Worm (Caenorhabditis elegans): ENCODE results near the gene ced-3.
A peak's percentile ranks its signal among the peaks of the same experiment; 100 is the strongest.

Gene ced-3

DNA sequence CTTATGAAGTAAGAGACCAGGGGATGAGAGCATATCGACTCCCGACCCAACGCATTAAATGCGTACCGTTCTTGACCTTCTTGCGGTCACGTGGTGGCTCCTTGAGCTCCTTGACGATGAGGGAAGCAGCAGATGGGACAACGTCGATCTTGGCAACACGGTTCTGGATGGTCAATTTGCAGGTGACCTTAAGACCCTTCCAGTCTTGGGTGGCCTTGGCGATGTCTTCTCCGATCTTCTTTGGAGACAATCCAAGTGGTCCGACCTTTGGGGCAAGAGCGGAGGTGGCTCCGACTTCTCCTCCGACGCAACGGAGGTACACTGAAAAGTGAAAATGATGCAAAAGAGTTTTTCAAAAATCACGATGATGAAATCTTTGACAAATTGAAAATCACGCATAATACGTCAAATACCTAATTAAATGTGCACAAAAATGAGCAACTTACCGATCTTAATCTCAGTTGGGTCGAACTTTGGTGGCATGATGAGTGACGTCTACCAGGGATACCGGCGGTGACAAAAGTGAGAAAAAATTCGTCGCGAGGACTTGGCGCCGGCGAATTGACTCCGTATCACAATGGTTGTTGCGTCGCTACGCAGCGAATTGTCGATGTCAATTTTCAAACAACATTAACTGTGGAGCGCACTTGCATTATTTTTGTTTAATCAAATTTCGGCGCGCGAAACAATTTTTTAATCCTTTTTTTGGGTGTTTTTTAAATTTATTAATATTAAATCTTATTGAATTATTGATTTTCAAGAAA, 36.3 kb upstream of the ced-3 start, which contains the start of gene rpl-12 (continued):
- TF ChIP-seq ZK337.2 (GFP tag; IDR thresholded peaks at IDR 0.05), result no peak
- TF ChIP-seq lsy-2 (tag; optimal IDR thresholded peaks at IDR 0.05), result peak; percentile 93 to 98
- peak; percentile 97 for TF ChIP-seq lin-15B (tag; optimal IDR thresholded peaks at IDR 0.05)
- peak; percentile 97 for TF ChIP-seq ces-1 (GFP tag; optimal IDR thresholded peaks at IDR 0.05)
- TF ChIP-seq spr-3 (GFP tag; optimal IDR thresholded peaks at IDR 0.05), result peak; percentile 97
- peak; percentile 94 for TF ChIP-seq dmd-9 (GFP tag; IDR thresholded peaks at IDR 0.05)
- no peak for TF ChIP-seq attf-4 (tag; optimal IDR thresholded peaks at IDR 0.05)
- TF ChIP-seq T26A8.4 (GFP tag; IDR thresholded peaks at IDR 0.05), result peak; percentile 98
- TF ChIP-seq ceh-28 (tag; optimal IDR thresholded peaks at IDR 0.05), result peak; percentile 16
- TF ChIP-seq daf-16 (GFP tag; optimal IDR thresholded peaks at IDR 0.05), result peak; percentile 87 to 96
- TF ChIP-seq daf-16 (tag; optimal IDR thresholded peaks at IDR 0.05), result peak; percentile 97
- TF ChIP-seq lin-13 (GFP tag; optimal IDR thresholded peaks at IDR 0.05), result peak; percentile 97
- peak; percentile 23 for TF ChIP-seq snpc-4 (tag; optimal IDR thresholded peaks at IDR 0.05)
- peak; percentile 100 for TF ChIP-seq lin-38 (GFP tag; IDR thresholded peaks at IDR 0.05)
- TF ChIP-seq hlh-11 (tag; optimal IDR thresholded peaks at IDR 0.05), result peak; percentile 98
- TF ChIP-seq dmd-6 (GFP tag; IDR thresholded peaks at IDR 0.05), result peak; percentile 99
- peak; percentile 92 for TF ChIP-seq egl-43 (GFP tag; IDR thresholded peaks at IDR 0.05)
- 0 out of 2 replicates have a peak, but pooled peaks have one; percentile 41 for TF ChIP-seq dmd-8 (GFP tag; IDR thresholded peaks at IDR 0.05)
- TF ChIP-seq php-3 (GFP tag; IDR thresholded peaks at IDR 0.05), result peak; percentile 93
- TF ChIP-seq mxl-2 (GFP tag; conservative IDR thresholded peaks at IDR 0.05), result peak; percentile 88
- TF ChIP-seq dpl-1 (GFP tag; optimal IDR thresholded peaks at IDR 0.05), result peak; percentile 98
- TF ChIP-seq zag-1 (tag; optimal IDR thresholded peaks at IDR 0.05), result peak; percentile 58
- TF ChIP-seq duxl-1 (tag; optimal IDR thresholded peaks at IDR 0.05; ENCODE audit: poor library complexity), result peak; percentile 93
- no peak for TF ChIP-seq ztf-11 (tag; optimal IDR thresholded peaks at IDR 0.05)
- TF ChIP-seq Y5F2A.4 (GFP tag; optimal IDR thresholded peaks at IDR 0.05), result peak; percentile 82
- TF ChIP-seq skn-1 (tag; optimal IDR thresholded peaks at IDR 0.05), result peak; percentile 89
- TF ChIP-seq mdt-29 (GFP tag; IDR thresholded peaks at IDR 0.05), result peak; percentile 88
- no peak for TF ChIP-seq egl-27 (tag; optimal IDR thresholded peaks at IDR 0.05)
- peak; percentile 59 for TF ChIP-seq nhr-76 (tag; optimal IDR thresholded peaks at IDR 0.05)
- peak; percentile 33 for TF ChIP-seq lin-39 (tag; optimal IDR thresholded peaks at IDR 0.05)
- peak; percentile 94 for TF ChIP-seq saeg-2 (GFP tag; IDR thresholded peaks at IDR 0.05)
- peak; percentile 96 for TF ChIP-seq D1046.2 (GFP tag; IDR thresholded peaks at IDR 0.05)
- peak; percentile 68 for TF ChIP-seq ceh-32 (tag; optimal IDR thresholded peaks at IDR 0.05; ENCODE audit: poor library complexity)
- TF ChIP-seq gei-8 (GFP tag; optimal IDR thresholded peaks at IDR 0.05), result peak; percentile 23
- TF ChIP-seq nhr-111 (GFP tag; optimal IDR thresholded peaks at IDR 0.05), result no peak
- TF ChIP-seq F26F4.8 (GFP tag; conservative IDR thresholded peaks at IDR 0.05), result no peak
- TF ChIP-seq lin-29 (GFP tag; IDR thresholded peaks at IDR 0.05), result peak; percentile 95
- peak; percentile 99 for TF ChIP-seq zfp-2 (tag; optimal IDR thresholded peaks at IDR 0.05)
- TF ChIP-seq ctbp-1 (GFP tag; IDR thresholded peaks at IDR 0.05), result peak; percentile 96
- peak; percentile 18 to 100 for TF ChIP-seq unc-62 (GFP tag; optimal IDR thresholded peaks at IDR 0.05 in 1 of 2)
- TF ChIP-seq unc-62 (tag; optimal IDR thresholded peaks at IDR 0.05), result no peak
- TF ChIP-seq zfp-3 (GFP tag; conservative IDR thresholded peaks at IDR 0.05), result peak; percentile 97
- peak; percentile 93 for TF ChIP-seq ama-1 (optimal IDR thresholded peaks at IDR 0.05)
- TF ChIP-seq ceh-20 (GFP tag; IDR thresholded peaks at IDR 0.05), result peak; percentile 99
- TF ChIP-seq Y105C5A.15 (GFP tag; IDR thresholded peaks at IDR 0.05), result no peak
- peak; percentile 83 for TF ChIP-seq F49E8.2 (tag; optimal IDR thresholded peaks at IDR 0.05; ENCODE audit: borderline replicate concordance)
- TF ChIP-seq jun-1 (tag; optimal IDR thresholded peaks at IDR 0.05), result peak; percentile 93
- peak; percentile 95 for TF ChIP-seq arid-1 (GFP tag; conservative IDR thresholded peaks at IDR 0.05)
- TF ChIP-seq nhr-6 (tag; optimal IDR thresholded peaks at IDR 0.05), result peak; percentile 99
- peak; percentile 87 for TF ChIP-seq Y48G9A.11 (GFP tag; IDR thresholded peaks at IDR 0.05)
- peak; percentile 96 for TF ChIP-seq nhr-28 (tag; optimal IDR thresholded peaks at IDR 0.05)
